Worm (Caenorhabditis elegans) whole organism, mixed stage, embryonic: Measurements from ENCODE around the gene dyf-7.

Experiments
- blmp-1 ChIP-seq: fragments of 150-350 bp; optimal IDR thresholded peaks from 2 replicates; lab custom pipeline; 2014; ENCODE audit warnings: missing biosample characterization, missing genetic modification characterization
- ceh-43 ChIP-seq: fragments of 200-800 bp; sonication (Bioruptor generic); optimal IDR thresholded peaks from 2 replicates; lab custom pipeline; 2018; ENCODE audit warnings: mild to moderate bottlenecking, missing genetic modification characterization, moderate library complexity, missing compliant biosample characterization
- lin-32 ChIP-seq: fragments of 200-800 bp; sonication (Bioruptor generic); optimal IDR thresholded peaks from 2 replicates; lab custom pipeline; 2018; ENCODE audit warnings: mild to moderate bottlenecking, missing genetic modification characterization, missing compliant biosample characterization
- mab-5 ChIP-seq: fragments of 150-350 bp; optimal IDR thresholded peaks from 2 replicates; lab custom pipeline; 2014; ENCODE audit warnings: missing biosample characterization, missing genetic modification characterization
- mls-2 ChIP-seq: sonication (generic microtip); optimal IDR thresholded peaks from 2 replicates; lab custom pipeline; 2016; ENCODE audit warnings: mild to moderate bottlenecking, missing genetic modification characterization, moderate library complexity, missing compliant biosample characterization
- nhr-28 ChIP-seq: fragments of 150-350 bp; optimal IDR thresholded peaks from 2 replicates; lab custom pipeline; 2014; ENCODE audit warnings: missing biosample characterization, missing genetic modification characterization
- nhr-76 ChIP-seq: sonication (generic microtip); optimal IDR thresholded peaks from 2 replicates; lab custom pipeline; 2017; ENCODE audit warnings: missing biosample characterization, missing genetic modification characterization
- pha-4 ChIP-seq: fragments of 150-350 bp; optimal IDR thresholded peaks from 2 replicates; lab custom pipeline; 2018; ENCODE audit warnings: missing biosample characterization, missing genetic modification reagents, missing genetic modification characterization

DNA sequence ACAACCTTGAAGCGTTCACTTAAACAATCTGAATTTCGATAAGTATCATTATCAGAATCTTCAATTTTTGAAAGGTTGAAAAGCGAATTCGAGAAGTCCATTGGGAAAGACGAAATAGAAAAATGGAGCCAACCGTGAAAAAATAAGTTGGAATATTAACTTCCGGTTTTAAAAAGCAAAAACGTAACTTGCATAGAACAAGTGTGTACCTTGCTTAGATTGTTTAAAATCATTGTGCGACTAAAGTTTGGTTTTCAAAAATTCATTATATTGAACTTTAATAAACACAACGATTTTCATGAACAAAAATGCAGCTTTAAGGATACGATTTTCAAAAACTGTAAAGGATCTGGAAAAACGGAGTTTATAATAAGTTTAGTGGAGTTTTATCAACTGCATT lies 15.2 kb downstream of the dyf-7 start, which contains the start of gene F15G9.2:
- TF ChIP-seq nhr-76 (no peak), lin-32 (no peak), pha-4 (tag; lab: Kevin White, UChicago) (no peak), nhr-28 (no peak), blmp-1 (tag; lab: Kevin White, UChicago) (no peak), mls-2 (tag; lab: Kevin White, UChicago) (no peak), mab-5 (tag; lab: Kevin White, UChicago) (no peak), ceh-43 (GFP tag; lab: Kevin White, UChicago) (no peak)
